Worm (Caenorhabditis elegans) whole organism, L4 larva: ENCODE measurements around the gene sfxn-1.5.
"Not testable (repeated sequence)": the region's sequence is repeated elsewhere in the genome, so short reads cannot be mapped to it uniquely, and the experiment has no call there.

Experiments used
- F10B5.3 ChIP-seq: sonication (generic microtip); optimal IDR thresholded peaks from 2 replicates; lab custom pipeline; 2016; ENCODE audit warnings: mild to moderate bottlenecking, missing genetic modification characterization, missing compliant biosample characterization
- F37D6.2 ChIP-seq: sonication (generic microtip); optimal IDR thresholded peaks from 2 replicates; lab custom pipeline; 2016; ENCODE audit warnings: mild to moderate bottlenecking, missing genetic modification characterization, missing compliant biosample characterization
- R02D3.7 ChIP-seq: fragments of 150-350 bp; sonication (generic microtip); optimal IDR thresholded peaks from 3 replicates; lab custom pipeline; 2014; ENCODE audit warnings: missing biosample characterization, missing genetic modification characterization
- T20F7.1 ChIP-seq: fragments of 200-800 bp; sonication (Bioruptor generic); optimal IDR thresholded peaks from 2 replicates; lab custom pipeline; 2018; ENCODE audit warnings: mild to moderate bottlenecking, missing genetic modification characterization, missing compliant biosample characterization
- T26A8.4 ChIP-seq: fragments of 200-800 bp; sonication (Bioruptor generic); IDR thresholded peaks from 2 replicates; pipeline ENCODE4 v1.3.6; 2022; ENCODE audit warnings: missing genetic modification characterization, missing compliant biosample characterization
- Y5F2A.4 ChIP-seq: fragments of 200-800 bp; sonication (Bioruptor generic); optimal IDR thresholded peaks from 2 replicates; lab custom pipeline; 2018; ENCODE audit warnings: mild to moderate bottlenecking, missing genetic modification characterization, missing compliant biosample characterization
- ZK337.2 ChIP-seq: fragments of 200-800 bp; sonication (Bioruptor generic); IDR thresholded peaks from 2 replicates; pipeline ENCODE4 v1.3.6; 2022; ENCODE audit warnings: missing genetic modification reagents, missing genetic modification characterization, missing compliant biosample characterization
- ZK546.5 ChIP-seq, 2 experiments: sonication (generic microtip); optimal IDR thresholded peaks; 2 replicates each; lab custom pipeline; 2017; ENCODE audit warnings: missing biosample characterization in 2 of 2, missing genetic modification characterization in 2 of 2
- aha-1 ChIP-seq: fragments of 150-350 bp; peaks from one replicate; lab custom pipeline; 2014; ENCODE audit warnings: missing biosample characterization, missing genetic modification characterization
- ceh-20 ChIP-seq: fragments of 200-800 bp; sonication (Bioruptor generic); IDR thresholded peaks from 2 replicates; pipeline ENCODE4 v1.3.6; 2022; ENCODE audit warnings: missing genetic modification reagents, missing genetic modification characterization, missing compliant biosample characterization
- ceh-28 ChIP-seq: fragments of 150-350 bp; optimal IDR thresholded peaks from 2 replicates; lab custom pipeline; 2014; ENCODE audit warnings: missing biosample characterization, missing genetic modification reagents, missing genetic modification characterization
- ceh-44 ChIP-seq: fragments of 200-800 bp; sonication (Bioruptor generic); IDR thresholded peaks from 2 replicates; pipeline ENCODE4 v1.3.6; 2022; ENCODE audit warnings: missing genetic modification reagents, missing genetic modification characterization, missing compliant biosample characterization
- ceh-62 ChIP-seq: sonication (generic microtip); optimal IDR thresholded peaks from 2 replicates; lab custom pipeline; 2017; ENCODE audit warnings: missing biosample characterization, missing genetic modification characterization
- ctbp-1 ChIP-seq: fragments of 200-800 bp; sonication (Bioruptor generic); IDR thresholded peaks from 2 replicates; pipeline ENCODE4 v1.3.6; 2022; ENCODE audit warnings: missing genetic modification reagents, missing genetic modification characterization, missing compliant biosample characterization
- daf-16 ChIP-seq, 3 experiments: sonication (generic microtip); optimal IDR thresholded peaks; 2 replicates each; lab custom pipeline; 2016 to 2017; ENCODE audit warnings: missing genetic modification characterization in 3 of 3, missing genetic modification reagents in 3 of 3, mild to moderate bottlenecking in 2 of 3, missing compliant biosample characterization in 2 of 3, missing biosample characterization in 1 of 3, moderate library complexity in 1 of 3
- duxl-1 ChIP-seq: sonication (generic microtip); optimal IDR thresholded peaks from 2 replicates; lab custom pipeline; 2016; ENCODE audit warnings: mild to moderate bottlenecking, missing genetic modification characterization, moderate library complexity, missing compliant biosample characterization; ENCODE audit not compliant: poor library complexity
- dve-1 ChIP-seq: sonication (generic microtip); optimal IDR thresholded peaks from 2 replicates; lab custom pipeline; 2017; ENCODE audit warnings: antibody characterized with exemption, mild to moderate bottlenecking, missing genetic modification characterization, missing compliant biosample characterization; ENCODE audit not compliant: insufficient read depth
- egl-43 ChIP-seq: fragments of 200-800 bp; sonication (Bioruptor generic); IDR thresholded peaks from 2 replicates; pipeline ENCODE4 v1.3.6; 2022; ENCODE audit warnings: missing genetic modification reagents, missing genetic modification characterization, missing compliant biosample characterization
- fkh-10 ChIP-seq: fragments of 150-350 bp; optimal IDR thresholded peaks from 2 replicates; lab custom pipeline; 2014; ENCODE audit warnings: missing biosample characterization, missing genetic modification reagents, missing genetic modification characterization
- gei-8 ChIP-seq: fragments of 200-800 bp; sonication (Bioruptor generic); optimal IDR thresholded peaks from 2 replicates; lab custom pipeline; 2018; ENCODE audit warnings: mild to moderate bottlenecking, missing genetic modification characterization, missing compliant biosample characterization
- hif-1 ChIP-seq, 2 experiments: sonication (generic microtip); optimal IDR thresholded peaks; 2 replicates each; lab custom pipeline; 2016 to 2017; ENCODE audit warnings: missing compliant biosample characterization in 2 of 2, missing genetic modification characterization in 2 of 2, missing genetic modification reagents in 2 of 2, missing genotype in 2 of 2, mild to moderate bottlenecking in 1 of 2
- hlh-11 ChIP-seq: fragments of 200-800 bp; sonication (Bioruptor generic); optimal IDR thresholded peaks from 2 replicates; lab custom pipeline; 2018; ENCODE audit warnings: mild to moderate bottlenecking, missing genetic modification characterization, missing compliant biosample characterization
- hlh-30 ChIP-seq: sonication (generic microtip); optimal IDR thresholded peaks from 2 replicates; lab custom pipeline; 2017; ENCODE audit warnings: antibody characterized with exemption, mild to moderate bottlenecking, missing genetic modification characterization, missing compliant biosample characterization; ENCODE audit not compliant: insufficient read depth
- hmg-1.1 ChIP-seq: fragments of 200-800 bp; sonication (Bioruptor generic); IDR thresholded peaks from 2 replicates; pipeline ENCODE4 v1.3.6; 2022; ENCODE audit warnings: missing genetic modification reagents, missing genetic modification characterization, missing compliant biosample characterization
- lin-1 ChIP-seq: fragments of 200-800 bp; sonication (Bioruptor generic); IDR thresholded peaks from 2 replicates; pipeline ENCODE4 v1.3.6; 2022; ENCODE audit warnings: missing genetic modification reagents, missing genetic modification characterization, missing compliant biosample characterization
- lin-13 ChIP-seq: fragments of 150-350 bp; optimal IDR thresholded peaks from 2 replicates; lab custom pipeline; 2014; ENCODE audit warnings: missing biosample characterization, missing genetic modification reagents, missing genetic modification characterization
- lin-15B ChIP-seq: fragments of 150-350 bp; sonication (generic microtip); optimal IDR thresholded peaks from 3 replicates; lab custom pipeline; 2014; ENCODE audit warnings: missing biosample characterization, missing genetic modification characterization
- lsy-2 ChIP-seq, 2 experiments: fragments of 150-350 bp in 1 of 2; sonication (generic microtip) in 1 of 2; optimal IDR thresholded peaks; 2 replicates each; lab custom pipeline; 2014 to 2017; ENCODE audit warnings: missing biosample characterization in 2 of 2, missing genetic modification characterization in 2 of 2
- mdl-1 ChIP-seq, 2 experiments: fragments of 150-350 bp in 1 of 2; sonication (generic microtip) in 1 of 2; optimal IDR thresholded peaks; 2 replicates each; lab custom pipeline; 2014 to 2017; ENCODE audit warnings: missing biosample characterization in 2 of 2, missing genetic modification characterization in 2 of 2
- mep-1 ChIP-seq: fragments of 150-350 bp; sonication (generic microtip); optimal IDR thresholded peaks from 3 replicates; lab custom pipeline; 2014; ENCODE audit warnings: missing biosample characterization, missing genetic modification characterization
- mxl-3 ChIP-seq: fragments of 200-800 bp; sonication (Bioruptor generic); optimal IDR thresholded peaks from 2 replicates; lab custom pipeline; 2018; ENCODE audit warnings: mild to moderate bottlenecking, missing genetic modification characterization, missing compliant biosample characterization
- nhr-102 ChIP-seq: sonication (generic microtip); optimal IDR thresholded peaks from 2 replicates; lab custom pipeline; 2016; ENCODE audit warnings: mild to moderate bottlenecking, missing genetic modification characterization, moderate library complexity, missing compliant biosample characterization
- nhr-237 ChIP-seq: sonication (generic microtip); optimal IDR thresholded peaks from 2 replicates; lab custom pipeline; 2017; ENCODE audit warnings: missing biosample characterization, missing genetic modification characterization
- nhr-25 ChIP-seq: sonication (generic microtip); optimal IDR thresholded peaks from 2 replicates; lab custom pipeline; 2017; ENCODE audit warnings: missing genetic modification characterization, mild to moderate bottlenecking, missing compliant biosample characterization, antibody characterized with exemption, moderate library complexity, borderline replicate concordance; ENCODE audit not compliant: insufficient read depth
- nhr-28 ChIP-seq: fragments of 150-350 bp; optimal IDR thresholded peaks from 2 replicates; lab custom pipeline; 2014; ENCODE audit warnings: missing biosample characterization, missing genetic modification characterization
- nhr-48 ChIP-seq: sonication (generic microtip); optimal IDR thresholded peaks from 2 replicates; lab custom pipeline; 2016; ENCODE audit warnings: mild to moderate bottlenecking, missing genetic modification characterization, missing compliant biosample characterization
- nhr-6 ChIP-seq: fragments of 150-350 bp; optimal IDR thresholded peaks from 2 replicates; lab custom pipeline; 2014; ENCODE audit warnings: missing biosample characterization, missing genetic modification characterization
- nhr-76 ChIP-seq: fragments of 150-350 bp; optimal IDR thresholded peaks from 2 replicates; lab custom pipeline; 2014; ENCODE audit warnings: missing biosample characterization, missing genetic modification characterization
- rbr-2 ChIP-seq: sonication (generic microtip); optimal IDR thresholded peaks from 2 replicates; lab custom pipeline; 2016; ENCODE audit warnings: missing genotype, missing genetic modification characterization, missing compliant biosample characterization
- sdz-12 ChIP-seq: fragments of 200-800 bp; sonication (Bioruptor generic); optimal IDR thresholded peaks from 2 replicates; lab custom pipeline; 2018; ENCODE audit warnings: mild to moderate bottlenecking, missing genetic modification characterization, missing compliant biosample characterization
- set-16 ChIP-seq: fragments of 200-800 bp; sonication (Bioruptor generic); IDR thresholded peaks from 2 replicates; pipeline ENCODE4 v1.3.6; 2022; ENCODE audit warnings: missing genetic modification reagents, missing genetic modification characterization, missing compliant biosample characterization
- skn-1 ChIP-seq: fragments of 150-350 bp; optimal IDR thresholded peaks from 2 replicates; lab custom pipeline; 2014; ENCODE audit warnings: missing biosample characterization, missing genetic modification characterization
- snpc-4 ChIP-seq: fragments of 150-350 bp; optimal IDR thresholded peaks from 2 replicates; lab custom pipeline; 2014; ENCODE audit warnings: missing biosample characterization, missing genetic modification characterization
- spr-3 ChIP-seq: fragments of 200-800 bp; sonication (Bioruptor generic); optimal IDR thresholded peaks from 2 replicates; lab custom pipeline; 2018; ENCODE audit warnings: mild to moderate bottlenecking, missing genetic modification characterization, missing compliant biosample characterization
- unc-62 ChIP-seq, 3 experiments: fragments of 150-350 bp in 1 of 3; sonication (generic microtip); optimal IDR thresholded peaks in 2 of 3; peaks in 1 of 3; 1 replicate in 1 of 3; 2 replicates in 2 of 3; lab custom pipeline; 2014 to 2017; ENCODE audit warnings: missing biosample characterization in 3 of 3, missing genetic modification characterization in 3 of 3, missing genetic modification reagents in 3 of 3, missing genotype in 1 of 3
- zfp-2 ChIP-seq: sonication (generic microtip); optimal IDR thresholded peaks from 2 replicates; lab custom pipeline; 2016; ENCODE audit warnings: mild to moderate bottlenecking, missing genetic modification characterization, missing compliant biosample characterization
- ztf-11 ChIP-seq: fragments of 150-350 bp; optimal IDR thresholded peaks from 2 replicates; lab custom pipeline; 2014; ENCODE audit warnings: missing biosample characterization, missing genetic modification characterization

Gene sfxn-1.5

DNA sequence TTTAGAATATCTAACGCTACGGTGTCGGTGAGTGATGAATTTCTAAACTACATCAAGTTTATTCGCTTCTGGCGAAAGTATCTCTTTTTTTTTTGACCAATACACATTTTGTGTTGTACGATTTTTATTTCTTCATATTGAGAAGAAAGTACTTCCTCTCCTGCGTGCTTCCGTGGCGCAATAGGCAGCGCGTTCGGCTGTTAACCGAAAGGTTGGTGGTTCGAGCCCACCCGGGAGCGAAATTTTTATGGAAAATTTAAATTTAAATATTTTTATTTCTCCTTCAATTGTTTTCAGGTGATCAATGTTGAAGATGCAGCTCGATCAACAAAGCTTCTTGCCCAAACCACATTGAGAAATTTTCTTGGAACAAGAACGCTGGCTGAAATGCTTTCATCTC is 15.9 kb downstream of the sfxn-1.5 start (continued):
- TF ChIP-seq lin-1 (0 out of 2 replicates have a peak, but pooled peaks have one; percentile 45), snpc-4 (tag; lab: Kevin White, UChicago) (no peak), nhr-76 (tag; lab: Kevin White, UChicago) (no peak), T20F7.1 (GFP tag; lab: Kevin White, UChicago) (no peak), lin-15B (tag; lab: Kevin White, UChicago) (no peak), skn-1 (tag; lab: Kevin White, UChicago) (no peak), mdl-1 (tag; optimal IDR thresholded peaks at IDR 0.05; lab: Kevin White, UChicago) (no peak), dve-1 (peak; percentile 31), zfp-2 (tag; lab: Kevin White, UChicago) (no peak), ceh-62 (tag; lab: Kevin White, UChicago) (no peak), ceh-44 (0 out of 2 replicates have a peak, but pooled peaks have one; percentile 37), R02D3.7 (tag; lab: Kevin White, UChicago) (no peak), ceh-28 (no peak), nhr-102 (tag; lab: Kevin White, UChicago) (peak; percentile 54), duxl-1 (tag; lab: Kevin White, UChicago) (peak; percentile 43), ztf-11 (tag; lab: Kevin White, UChicago) (no peak), nhr-25 (peak; percentile 26), set-16 (GFP tag; lab: Robert Waterston, UW) (no peak), Y5F2A.4 (no peak), nhr-28 (tag; lab: Kevin White, UChicago) (peak; percentile 44), ZK337.2 (GFP tag; lab: Robert Waterston, UW) (0 out of 2 replicates have a peak, but pooled peaks have one; percentile 29), ZK546.5 (tag; optimal IDR thresholded peaks at IDR 0.05; lab: Kevin White, UChicago) (no peak)
- TF ChIP-seq, all 104 proteins: peak for 43

DNA sequence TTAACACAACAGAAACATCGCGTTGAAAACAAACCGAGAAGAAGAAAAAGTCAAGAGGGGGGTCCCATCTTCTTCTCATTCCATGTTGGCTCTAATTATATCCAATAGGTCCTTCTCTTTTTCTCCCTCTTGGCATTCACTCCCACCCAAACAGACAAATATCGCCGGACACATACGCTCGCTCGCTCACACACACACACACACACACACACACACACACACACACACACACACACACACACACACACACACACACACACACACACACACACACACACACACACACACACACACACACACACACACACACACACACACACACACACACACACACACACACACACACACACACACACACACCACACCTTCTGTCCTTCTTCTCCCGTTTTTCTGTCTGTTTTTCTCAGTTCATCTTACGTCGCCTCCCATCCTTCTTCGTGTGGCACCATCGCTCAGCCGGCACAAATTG is 17.7 kb downstream of the sfxn-1.5 start, which contains the start of gene sto-4:
Gene sto-4 (plus strand): TSS at position 360 of the 469 bp plus-strand sequence.
- TF ChIP-seq lin-13 (GFP tag; lab: Kevin White, UChicago) (peak; percentile 22), Y5F2A.4 (peak; percentile 57), sdz-12 (GFP tag; lab: Kevin White, UChicago) (peak; percentile 52), nhr-237 (tag; lab: Kevin White, UChicago) (peak; percentile 9), F10B5.3 (peak; percentile 51), lsy-2 (tag; optimal IDR thresholded peaks at IDR 0.05; lab: Kevin White, UChicago) (peak in 1 of 2 experiments; percentile 28), hmg-1.1 (peak; percentile 67), aha-1 (tag; lab: Kevin White, UChicago) (peak; percentile 80), egl-43 (peak; percentile 41; the same call in 1 of the 2 replicates), T20F7.1 (GFP tag; lab: Kevin White, UChicago) (peak; percentile 64), unc-62 (GFP tag; optimal IDR thresholded peaks at IDR 0.05 in 1 of 2; lab: Kevin White, UChicago) (peak in 1 of 2 experiments; percentile 15), mxl-3 (peak; percentile 68), hlh-30 (tag; lab: Kevin White, UChicago) (peak; percentile 67), nhr-48 (tag; lab: Kevin White, UChicago) (peak; percentile 17), nhr-102 (tag; lab: Kevin White, UChicago) (peak; percentile 63), gei-8 (GFP tag; lab: Kevin White, UChicago) (peak; percentile 66), zfp-2 (tag; lab: Kevin White, UChicago) (peak; percentile 39), hif-1 (tag; optimal IDR thresholded peaks at IDR 0.05; lab: Kevin White, UChicago) (peak in 1 of 2 experiments; percentile 80), rbr-2 (tag; lab: Kevin White, UChicago) (peak; percentile 90), nhr-25 (peak; percentile 89), nhr-28 (tag; lab: Kevin White, UChicago) (peak; percentile 7), dve-1 (peak; percentile 83), T26A8.4 (GFP tag; lab: Robert Waterston, UW) (peak; percentile 49), spr-3 (GFP tag; lab: Kevin White, UChicago) (peak; percentile 76), hlh-11 (tag; lab: Kevin White, UChicago) (peak; percentile 84), fkh-10 (GFP tag; lab: Kevin White, UChicago) (peak; percentile 22), daf-16 (GFP tag; optimal IDR thresholded peaks at IDR 0.05; lab: Kevin White, UChicago) (peak in 1 of 2 experiments; percentile 77), nhr-6 (tag; lab: Kevin White, UChicago) (peak; percentile 58), mep-1 (tag; lab: Kevin White, UChicago) (peak; percentile 77), F37D6.2 (peak; percentile 76), ceh-20 (peak; percentile 67), ctbp-1 (GFP tag; lab: Robert Waterston, UW) (peak; percentile 91)
- TF ChIP-seq unc-62, daf-16 (tag; optimal IDR thresholded peaks at IDR 0.05; lab: Kevin White, UChicago): not testable (repeated sequence)
